Worm (Caenorhabditis elegans) whole organism, dauer: ENCODE measurements around the gene nyn-3.

Experiments
- unc-62 ChIP-seq: sonication (generic microtip); optimal IDR thresholded peaks from 2 replicates; lab custom pipeline; 2017; ENCODE audit warnings: missing biosample characterization, missing genetic modification reagents, missing genetic modification characterization

nyn-3 gene

DNA sequence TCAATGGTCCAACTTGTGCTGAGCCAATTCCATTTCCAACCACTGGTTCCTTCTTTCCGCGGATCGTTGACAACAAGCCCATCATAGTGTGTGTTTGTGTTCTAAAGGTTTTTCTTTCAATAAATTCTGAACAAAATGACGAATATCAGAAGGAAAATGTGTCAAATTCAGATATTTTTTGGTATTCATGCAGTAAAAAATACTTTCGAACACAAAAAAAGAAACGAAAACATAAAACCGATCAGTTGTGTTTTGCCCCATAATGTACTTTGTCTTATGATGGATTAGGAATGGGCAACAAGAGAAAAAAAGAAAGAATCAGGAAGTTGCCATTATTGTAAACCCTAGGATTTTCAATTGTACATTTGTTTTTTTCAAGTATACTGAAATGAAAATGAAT lies 16.8 kb upstream of the nyn-3 start, which contains the start of gene glb-10:
TSS of gene glb-10 (minus strand) at position 101 of the 400 bp plus-strand sequence.
- TF ChIP-seq unc-62 (GFP tag; lab: Kevin White, UChicago): no peak

DNA sequence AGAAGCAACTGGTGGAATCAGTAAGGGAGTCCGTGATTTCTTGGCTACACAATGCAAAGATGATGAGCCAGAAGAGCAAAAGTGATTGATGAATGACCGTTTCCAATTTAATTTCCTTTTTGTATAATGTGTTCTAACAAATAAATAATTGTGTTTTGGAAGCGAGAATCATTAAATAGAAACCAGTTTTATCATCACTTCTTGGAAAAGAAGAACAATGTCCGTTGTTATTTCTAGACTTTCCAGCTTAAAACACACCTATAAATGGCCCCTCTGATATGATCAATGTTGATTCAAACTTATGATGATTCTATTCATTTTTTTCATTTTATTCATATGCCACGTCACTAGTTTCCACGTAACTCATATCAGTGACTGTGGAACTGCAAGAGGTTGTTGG lies 13.7 kb upstream of the nyn-3 start, which contains the start of gene C29F5.8:
TSS of gene C29F5.8 (plus strand) at position 301 of the 400 bp plus-strand sequence.
- TF ChIP-seq unc-62 (GFP tag; lab: Kevin White, UChicago): no peak

DNA sequence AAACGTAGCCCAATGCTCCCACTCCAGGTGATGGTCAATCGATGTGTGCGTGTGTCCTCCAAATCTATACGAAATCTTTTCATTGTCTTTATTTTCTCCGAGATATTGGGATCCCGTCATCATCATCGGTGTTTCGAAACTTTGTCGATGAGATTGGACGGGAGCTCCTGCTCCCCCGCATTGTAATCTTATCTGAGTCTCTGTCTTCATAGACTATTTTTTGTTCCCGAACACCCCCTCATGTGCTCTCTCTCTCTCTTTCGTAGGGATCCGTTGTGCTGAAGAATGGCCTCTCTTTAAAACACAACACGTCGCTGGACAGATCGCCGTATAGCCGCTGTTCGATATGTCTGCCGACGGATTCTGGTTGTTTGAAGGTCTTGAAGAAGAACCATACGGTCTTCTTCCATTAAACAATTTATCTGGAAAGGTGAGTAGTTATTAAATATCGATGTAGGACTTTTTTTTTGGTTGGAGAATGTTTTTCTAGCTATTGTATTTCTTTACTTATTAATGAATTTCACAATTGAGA lies 10.8 kb upstream of the nyn-3 start, which contains the start of gene C29F5.1:
TSS of gene C29F5.1 (plus strand) at position 317 of the 532 bp plus-strand sequence.
- TF ChIP-seq unc-62 (GFP tag; lab: Kevin White, UChicago): no peak

DNA sequence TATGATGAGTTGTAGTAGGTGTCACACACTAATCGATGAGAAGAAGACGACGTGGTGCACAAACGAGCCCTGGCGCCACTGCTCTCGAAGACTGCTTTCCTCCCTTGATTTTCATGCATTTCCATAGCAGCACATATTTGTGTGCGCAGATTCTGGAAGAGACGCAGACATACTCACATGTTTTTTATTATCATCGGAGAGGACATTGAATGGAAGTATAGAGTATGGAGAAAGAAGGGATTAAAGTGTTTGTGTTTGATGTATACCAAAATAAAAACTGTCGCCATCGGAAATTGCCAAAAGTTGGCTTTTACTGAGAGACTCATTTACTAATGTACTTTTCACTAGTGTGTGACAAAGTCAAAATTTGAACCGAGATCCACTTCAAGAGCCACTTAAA lies 1.8 kb upstream of the nyn-3 start, which contains the start of gene mps-1:
TSS of gene mps-1 (minus strand) at position 101 of the 400 bp plus-strand sequence.
- TF ChIP-seq unc-62 (GFP tag; lab: Kevin White, UChicago): no peak

DNA sequence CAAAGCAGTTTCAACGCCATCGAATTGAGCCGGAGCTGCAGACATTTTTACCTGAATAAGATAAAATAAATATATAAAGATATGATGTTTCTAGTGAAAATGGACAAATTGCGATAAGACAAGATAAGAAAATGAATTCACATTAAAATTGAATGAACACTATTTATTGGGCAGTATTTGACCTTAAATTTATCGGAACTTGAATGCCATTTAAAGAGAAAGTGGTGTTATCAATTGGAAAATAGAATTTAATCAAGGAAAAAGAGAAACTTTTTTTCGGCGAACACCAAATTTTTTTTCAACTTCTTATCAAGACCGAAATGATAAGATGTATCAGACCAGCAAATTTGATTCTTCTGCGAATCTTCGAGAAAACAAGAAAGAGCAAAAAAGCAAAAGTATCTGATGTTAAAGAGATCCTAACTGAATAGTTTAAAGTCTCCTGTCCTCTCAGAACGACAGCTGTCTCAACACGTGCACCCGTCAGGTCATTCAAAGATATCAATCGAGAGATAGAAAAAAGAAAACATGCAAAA lies 2.3 kb downstream of the nyn-3 start, which contains the start of gene upb-1:
TSS of gene upb-1 (minus strand) at position 51 of the 536 bp plus-strand sequence.
- TF ChIP-seq unc-62 (GFP tag; lab: Kevin White, UChicago): no peak

DNA sequence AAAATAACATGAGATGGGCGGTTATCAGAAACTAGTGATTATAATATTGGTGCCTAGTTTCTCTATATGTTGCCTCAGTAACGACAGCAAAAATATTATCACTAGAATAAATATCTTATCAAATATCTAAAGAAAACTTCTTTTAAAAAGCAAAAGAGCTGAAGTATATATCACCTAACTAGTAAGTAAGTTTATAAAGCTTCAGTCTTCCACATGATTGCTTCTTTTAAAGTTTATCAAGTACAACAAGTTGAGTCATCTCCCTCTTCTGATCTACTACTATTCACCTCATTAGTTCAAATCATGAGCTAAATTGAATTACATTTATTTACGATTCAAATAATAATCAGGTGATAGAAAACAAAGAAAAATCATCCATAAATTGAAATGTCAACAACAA lies 4.3 kb downstream of the nyn-3 start:
- TF ChIP-seq unc-62 (GFP tag; lab: Kevin White, UChicago): no peak

DNA sequence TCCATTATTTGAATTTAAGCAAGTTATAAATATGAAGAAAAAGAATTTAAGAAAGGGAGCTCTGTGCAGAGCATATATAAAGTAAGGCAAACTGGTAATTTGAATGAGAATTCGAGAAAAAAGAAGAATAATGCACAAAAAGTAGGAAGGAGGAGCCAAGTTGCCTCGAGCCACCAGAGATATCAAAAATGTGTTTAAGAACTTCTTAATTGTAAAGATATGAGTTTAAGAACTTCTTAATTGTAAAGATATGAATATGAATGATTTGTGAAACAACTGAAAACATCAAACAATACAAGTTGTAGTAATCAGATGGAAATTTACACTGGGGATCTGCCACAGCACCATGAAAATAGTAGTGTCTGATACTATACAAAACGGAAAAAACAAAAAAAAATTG lies 5.6 kb downstream of the nyn-3 start, which contains the start of gene F13H8.6:
TSS of gene F13H8.6 (minus strand) at position 101 of the 400 bp plus-strand sequence.
- no peak for TF ChIP-seq unc-62 (GFP tag; lab: Kevin White, UChicago)

DNA sequence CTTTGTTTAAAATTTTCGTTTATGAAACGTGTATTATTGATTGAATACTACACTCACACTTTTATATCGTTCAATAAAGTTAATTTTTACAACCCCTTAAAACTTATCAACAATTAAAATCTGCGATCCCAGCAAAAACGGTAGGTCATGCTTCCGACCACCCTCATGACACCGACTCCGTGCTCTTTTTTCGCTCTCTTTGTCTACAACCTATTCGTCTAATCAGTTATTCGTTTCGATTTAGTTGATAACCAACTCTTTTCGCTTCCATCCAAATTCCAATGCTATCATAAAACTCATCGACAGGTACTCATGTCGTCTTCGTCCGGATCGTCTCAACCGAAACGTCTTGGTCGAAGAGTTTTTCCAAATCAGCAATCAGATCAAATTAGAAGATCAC lies 9.4 kb downstream of the nyn-3 start, which contains the start of gene F13H8.1:
TSS of gene F13H8.1 (plus strand) at position 311 of the 400 bp plus-strand sequence.
- TF ChIP-seq unc-62 (GFP tag; lab: Kevin White, UChicago): no peak

DNA sequence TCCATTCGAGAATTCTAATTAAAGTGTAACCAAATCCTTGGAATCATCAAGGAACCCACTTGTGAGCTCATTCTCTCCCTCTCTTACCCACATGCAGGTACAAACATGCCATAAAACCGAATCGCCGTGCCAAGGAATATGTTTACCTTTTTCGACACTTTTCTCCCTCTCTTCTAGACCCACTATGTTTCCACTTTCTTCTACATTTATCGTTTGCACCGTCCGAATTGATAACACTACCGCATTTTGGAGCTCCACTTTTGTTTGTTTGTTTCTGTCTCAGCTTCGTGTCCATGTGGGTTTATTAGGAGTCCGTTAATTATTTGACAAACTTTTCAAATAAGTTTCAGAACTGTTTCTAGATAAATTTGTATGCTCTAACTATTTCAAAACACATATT lies 10.5 kb downstream of the nyn-3 start:
- TF ChIP-seq unc-62 (GFP tag; lab: Kevin White, UChicago): no peak

DNA sequence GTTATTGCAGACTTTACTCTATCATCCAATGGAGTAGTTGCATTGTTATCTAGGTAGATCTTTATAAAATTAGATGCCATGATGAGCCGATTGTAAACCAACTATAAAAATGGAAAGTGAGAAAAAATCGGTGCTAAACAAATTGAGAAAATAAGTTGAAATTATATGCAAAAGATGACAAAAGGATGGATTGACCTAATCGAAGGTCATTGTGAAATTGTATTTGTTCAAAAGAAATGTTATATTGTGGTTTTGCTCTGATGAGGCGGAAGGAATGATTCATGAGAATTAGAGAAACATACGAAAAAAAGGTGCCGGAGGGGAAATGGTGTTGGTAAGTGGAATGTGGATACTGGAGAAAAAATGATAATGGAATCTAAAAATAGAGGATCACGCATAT lies 11.4 kb downstream of the nyn-3 start, which contains the start of gene scly-1:
TSS of gene scly-1 (minus strand) at position 101 of the 400 bp plus-strand sequence.
- TF ChIP-seq unc-62 (GFP tag; lab: Kevin White, UChicago): no peak

DNA sequence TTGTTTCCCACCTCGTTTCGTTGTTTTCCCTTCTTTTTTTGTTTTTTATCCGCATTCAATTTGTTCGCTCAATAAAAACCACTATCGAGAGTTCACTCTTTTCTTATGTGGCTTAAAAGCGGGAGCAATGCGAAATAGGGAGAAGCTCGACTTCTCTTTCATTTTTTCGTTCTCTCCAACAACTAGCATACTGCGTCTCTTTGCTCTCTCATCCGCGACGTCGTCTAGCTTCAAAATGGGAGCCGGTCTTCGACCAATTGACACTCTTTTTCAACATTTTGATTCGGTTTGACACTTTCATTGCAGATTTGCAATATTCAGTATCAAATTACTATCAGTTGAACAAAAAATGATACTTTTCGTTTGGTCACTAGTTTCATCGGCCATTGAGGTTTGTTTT lies 18.5 kb downstream of the nyn-3 start, which contains the start of gene bpl-1:
TSS of gene bpl-1 (plus strand) at position 301 of the 400 bp plus-strand sequence.
- TF ChIP-seq unc-62 (GFP tag; lab: Kevin White, UChicago): no peak

DNA sequence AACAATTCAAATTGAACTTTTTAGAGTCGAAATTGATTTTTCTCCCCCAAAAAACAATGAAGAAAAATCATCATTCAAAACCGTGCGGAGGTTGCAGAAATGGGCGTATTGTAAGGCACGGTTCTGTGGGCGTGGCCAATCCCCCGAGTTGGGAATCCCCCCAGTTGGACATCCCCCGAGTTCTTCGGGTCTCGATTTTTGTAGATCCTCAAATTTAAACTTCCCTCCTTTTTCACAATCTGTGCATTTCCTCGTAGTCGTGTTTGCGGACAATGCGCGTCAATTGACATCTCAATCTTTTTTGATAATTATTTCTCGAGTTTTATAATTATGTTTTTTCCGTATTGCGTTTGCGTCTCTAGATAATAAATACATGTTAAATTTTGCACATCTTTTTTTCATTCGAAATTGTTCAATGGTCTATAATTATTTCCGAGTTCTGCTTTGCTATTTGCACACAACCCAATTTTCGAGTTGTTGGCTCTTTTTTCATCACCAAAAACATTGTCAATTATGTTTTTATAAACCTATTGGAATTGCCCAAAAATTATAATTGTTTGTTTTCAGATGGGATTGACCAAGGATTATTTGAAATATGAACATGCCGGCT lies 22.5 kb downstream of the nyn-3 start, which contains the start of gene F13H8.2:
TSS of gene F13H8.2 (plus strand) at position 560 of the 610 bp plus-strand sequence.
- no peak for TF ChIP-seq unc-62 (GFP tag; lab: Kevin White, UChicago)

DNA sequence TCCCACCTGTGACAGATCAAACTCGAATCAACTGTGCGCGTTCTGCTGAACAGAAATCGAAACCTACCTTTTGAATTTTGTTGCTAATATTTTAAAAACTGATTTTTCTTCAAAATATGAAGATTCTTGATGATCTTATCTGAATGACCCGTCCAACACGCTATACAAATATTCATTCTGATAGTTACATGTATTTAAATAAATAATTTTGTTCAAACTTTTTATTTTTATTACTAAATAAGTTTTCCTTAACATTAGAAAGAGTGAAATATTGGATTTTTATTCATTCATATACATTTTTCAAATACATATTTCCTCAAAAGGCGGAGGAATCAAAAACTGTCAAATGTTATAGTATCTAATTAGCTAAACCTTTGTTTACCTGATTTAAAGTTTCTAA lies 24.4 kb downstream of the nyn-3 start, which contains the start of gene F13H8.8:
TSS of gene F13H8.8 (minus strand) at position 101 of the 400 bp plus-strand sequence.
- TF ChIP-seq unc-62 (GFP tag; lab: Kevin White, UChicago): no peak

DNA sequence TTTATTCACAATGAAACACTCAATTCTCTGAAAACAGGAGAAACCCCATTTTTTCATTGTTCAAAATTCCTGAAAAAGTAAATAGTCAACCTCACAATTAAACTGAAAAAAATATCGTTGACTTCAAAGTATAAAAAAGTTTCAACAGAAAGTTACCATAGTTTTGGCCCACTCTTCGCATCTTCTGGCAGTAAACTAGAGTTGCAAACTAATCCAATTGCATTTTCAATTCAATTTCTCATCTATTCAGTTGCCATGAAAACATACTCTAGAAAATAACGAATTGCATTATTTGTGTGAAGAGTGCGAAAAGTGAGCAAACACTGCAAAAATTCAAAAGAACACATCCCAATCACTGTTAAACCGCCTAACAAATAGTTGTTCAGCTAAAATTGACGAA lies 28.7 kb downstream of the nyn-3 start, which contains the start of gene F13H8.3:
TSS of gene F13H8.3 (plus strand) at position 301 of the 400 bp plus-strand sequence.
- no peak for TF ChIP-seq unc-62 (GFP tag; lab: Kevin White, UChicago)

DNA sequence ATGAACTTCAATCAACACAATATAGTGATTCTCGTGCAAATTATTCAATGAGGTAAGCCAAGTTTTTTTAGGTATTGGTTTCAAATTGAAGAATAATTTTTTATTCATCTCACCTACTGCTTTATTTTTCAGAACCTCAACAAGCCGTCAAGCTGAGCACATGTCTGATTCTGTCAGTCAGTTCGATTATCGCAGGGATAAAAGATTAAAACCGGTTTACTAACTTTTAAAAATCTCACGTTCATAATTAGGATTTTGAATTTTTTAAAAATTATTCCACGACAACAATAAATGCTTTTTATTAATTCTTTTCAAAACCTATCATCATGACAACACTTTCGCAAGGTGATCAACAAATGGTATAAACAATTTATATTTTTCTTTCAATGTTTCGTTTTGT lies 30.2 kb downstream of the nyn-3 start, which contains the start of gene F13H8.12:
TSS of gene F13H8.12 (plus strand) at position 301 of the 400 bp plus-strand sequence.
- TF ChIP-seq unc-62 (GFP tag; lab: Kevin White, UChicago): no peak

DNA sequence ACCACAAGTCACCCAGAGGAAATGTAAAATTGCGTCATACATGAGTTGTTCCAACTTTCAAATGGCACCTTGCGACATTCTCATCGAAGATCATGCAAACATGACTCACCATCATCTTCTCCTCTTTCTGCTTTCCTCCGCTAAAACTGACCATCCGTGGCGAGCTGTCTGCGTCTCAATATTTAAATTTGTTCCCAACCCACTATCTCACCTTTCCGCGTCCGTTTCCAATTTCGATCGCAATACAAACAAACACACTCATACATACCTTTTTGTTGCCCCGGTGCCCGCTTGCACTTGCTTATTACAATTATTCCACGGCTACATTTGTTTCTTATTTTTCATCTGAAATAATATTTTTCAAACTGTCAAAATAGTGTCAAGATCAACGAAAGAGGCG lies 31.7 kb downstream of the nyn-3 start, which contains the start of gene nmgp-1:
TSS of gene nmgp-1 (plus strand) at position 174 of the 400 bp plus-strand sequence.
- TF ChIP-seq unc-62 (GFP tag; lab: Kevin White, UChicago): no peak
